Fruit fly (Drosophila melanogaster): ENCODE measurements around the gene ValRS-m.

- TF ChIP-seq Blimp-1 (GFP tag; optimal IDR thresholded peaks at IDR 0.05), result no peak
- TF ChIP-seq Lpt (GFP tag; optimal IDR thresholded peaks at IDR 0.05), result no peak
- no peak for TF ChIP-seq Eip93F (GFP tag; optimal IDR thresholded peaks at IDR 0.05)
- no peak for TF ChIP-seq CG15336 (GFP tag; IDR thresholded peaks at IDR 0.05)
- no peak for TF ChIP-seq CG11902 (GFP tag; optimal IDR thresholded peaks at IDR 0.05)
- TF ChIP-seq CG11762 (GFP tag; optimal IDR thresholded peaks at IDR 0.05; ENCODE audit: insufficient read depth), result no peak
- TF ChIP-seq CG8632 (GFP tag; optimal IDR thresholded peaks at IDR 0.05), result no peak
Measured at dm6 chr3L:9009738-9010137, 45.2 kb upstream of the ValRS-m start, which contains the start of gene CG5194.
